Fruit fly (Drosophila melanogaster): ENCODE data around the gene CG11313.

Gene CG11313

DNA sequence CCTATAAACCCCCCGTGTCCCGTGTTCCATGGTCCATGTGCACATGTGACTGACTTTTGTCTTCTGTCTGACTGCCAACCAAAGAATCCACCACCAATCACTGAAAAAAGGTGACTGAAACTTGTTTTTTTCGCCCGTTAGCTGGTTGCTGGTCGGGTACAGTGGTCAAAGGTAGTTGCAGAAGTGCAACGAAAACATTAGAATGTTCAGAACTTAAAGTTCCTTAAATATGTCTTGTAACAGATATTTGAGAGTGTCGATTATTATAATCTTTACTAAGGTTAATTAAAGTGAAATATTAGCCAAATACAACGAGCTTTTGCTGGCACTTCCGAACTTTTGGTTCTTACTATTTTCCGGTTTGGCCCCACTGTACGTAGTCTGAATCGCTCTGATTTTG lies 30.2 kb upstream of the CG11313 start:
- no peak for TF ChIP-seq toe (GFP tag; optimal IDR thresholded peaks at IDR 0.05)
- TF ChIP-seq cnc (optimal IDR thresholded peaks at IDR 0.05) = no peak

- no peak for TF ChIP-seq CG33017 (tag; optimal IDR thresholded peaks at IDR 0.05)
- TF ChIP-seq Mnt (GFP tag; optimal IDR thresholded peaks at IDR 0.05) = no peak
- TF ChIP-seq pad (GFP tag; optimal IDR thresholded peaks at IDR 0.05) = no peak
- no peak for TF ChIP-seq Clk (GFP tag; optimal IDR thresholded peaks at IDR 0.05)
- no peak for TF ChIP-seq bab1 (GFP tag; optimal IDR thresholded peaks at IDR 0.05)
- TF ChIP-seq kay (GFP tag; ENCODE audit: borderline replicate concordance) = no peak
- no peak for TF ChIP-seq Hr96 (GFP tag; optimal IDR thresholded peaks at IDR 0.05)
- TF ChIP-seq toe (GFP tag; optimal IDR thresholded peaks at IDR 0.05) = no peak
Measured at dm6 chr3R:30758725-30759714, 28.1 kb upstream of the CG11313 start.

dm6 chr3R:30756191-30756590 lies 25.2 kb upstream of the CG11313 start:
- TF ChIP-seq cic (GFP tag; optimal IDR thresholded peaks at IDR 0.05) (no peak), CG1620 (GFP tag; optimal IDR thresholded peaks at IDR 0.05) (no peak), CG5204 (GFP tag; optimal IDR thresholded peaks at IDR 0.05) (no peak), tj (GFP tag; optimal IDR thresholded peaks at IDR 0.05) (no peak), CG11617 (GFP tag; optimal IDR thresholded peaks at IDR 0.05) (no peak), CG33017 (tag; optimal IDR thresholded peaks at IDR 0.05) (no peak), cnc (optimal IDR thresholded peaks at IDR 0.05) (no peak)

DNA sequence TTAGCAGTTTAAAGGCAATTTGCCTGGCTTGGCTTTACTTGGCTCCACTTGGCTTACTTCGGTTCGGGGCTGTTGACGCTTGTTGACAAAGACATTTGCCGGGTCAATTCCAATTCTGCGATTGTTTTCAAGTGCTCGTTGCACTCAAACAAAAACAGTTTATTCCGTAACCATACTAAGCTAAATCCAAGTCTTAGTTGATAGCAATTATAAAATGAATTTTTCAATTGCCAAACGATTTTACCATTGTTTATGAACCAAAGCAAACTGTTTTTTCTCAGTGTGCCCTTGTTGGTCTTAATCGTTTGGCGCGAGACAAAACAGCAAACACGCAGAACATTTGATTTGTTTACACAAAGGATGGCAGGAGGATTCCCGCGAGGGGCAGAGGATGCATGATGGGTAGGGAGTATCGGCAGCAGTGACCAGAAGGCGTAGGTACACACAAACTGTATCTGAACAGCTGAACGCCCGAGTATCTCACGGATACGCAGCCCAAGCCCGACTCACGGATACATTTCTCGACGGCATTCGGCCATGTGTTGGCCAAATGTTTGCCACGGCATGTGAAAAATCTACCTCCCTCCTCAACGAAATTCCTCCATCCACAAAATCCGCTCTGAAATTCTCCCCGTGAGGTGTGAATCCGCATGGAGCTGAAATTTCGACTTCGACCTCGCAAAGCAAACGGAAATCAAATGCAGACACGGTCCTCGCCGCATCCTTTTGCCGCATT lies 23.7 kb upstream of the CG11313 start:
- TF ChIP-seq Crg-1 (GFP tag; optimal IDR thresholded peaks at IDR 0.05) = no peak
- no peak for TF ChIP-seq Clk (GFP tag; optimal IDR thresholded peaks at IDR 0.05)
- no peak for TF ChIP-seq cic (GFP tag; optimal IDR thresholded peaks at IDR 0.05)
- TF ChIP-seq CG11617 (GFP tag; optimal IDR thresholded peaks at IDR 0.05) = no peak
- TF ChIP-seq Mnt (GFP tag; optimal IDR thresholded peaks at IDR 0.05) = no peak
- no peak for TF ChIP-seq cnc (optimal IDR thresholded peaks at IDR 0.05)
- TF ChIP-seq CG7101 (tag; optimal IDR thresholded peaks at IDR 0.05) = no peak
- TF ChIP-seq toe (GFP tag; optimal IDR thresholded peaks at IDR 0.05) = no peak
- no peak for TF ChIP-seq bab1 (GFP tag; optimal IDR thresholded peaks at IDR 0.05)

- TF ChIP-seq bab1 (GFP tag; optimal IDR thresholded peaks at IDR 0.05) = peak; percentile 76
- TF ChIP-seq tj (GFP tag; optimal IDR thresholded peaks at IDR 0.05) = peak; percentile 80
- TF ChIP-seq cnc (optimal IDR thresholded peaks at IDR 0.05) = no peak
- no peak for TF ChIP-seq CG33017 (tag; optimal IDR thresholded peaks at IDR 0.05)
- no peak for TF ChIP-seq CG12768 (GFP tag; optimal IDR thresholded peaks at IDR 0.05)
Measured at dm6 chr3R:30750898-30751297, 19.9 kb upstream of the CG11313 start.

- no peak for TF ChIP-seq Mnt (GFP tag; optimal IDR thresholded peaks at IDR 0.05)
- TF ChIP-seq CG5204 (GFP tag; optimal IDR thresholded peaks at IDR 0.05) = no peak
- TF ChIP-seq CG12768 (GFP tag; optimal IDR thresholded peaks at IDR 0.05) = no peak
- TF ChIP-seq CG33017 (tag; optimal IDR thresholded peaks at IDR 0.05) = no peak
- no peak for TF ChIP-seq cnc (optimal IDR thresholded peaks at IDR 0.05)
- no peak for TF ChIP-seq bab1 (GFP tag; optimal IDR thresholded peaks at IDR 0.05)
- no peak for TF ChIP-seq ovo (GFP tag; optimal IDR thresholded peaks at IDR 0.05)
- no peak for TF ChIP-seq kay (GFP tag; ENCODE audit: borderline replicate concordance)
- TF ChIP-seq tj (GFP tag; optimal IDR thresholded peaks at IDR 0.05) = no peak
- TF ChIP-seq CG7101 (tag; optimal IDR thresholded peaks at IDR 0.05) = no peak
Measured at dm6 chr3R:30747039-30747438, 16.1 kb upstream of the CG11313 start.

DNA sequence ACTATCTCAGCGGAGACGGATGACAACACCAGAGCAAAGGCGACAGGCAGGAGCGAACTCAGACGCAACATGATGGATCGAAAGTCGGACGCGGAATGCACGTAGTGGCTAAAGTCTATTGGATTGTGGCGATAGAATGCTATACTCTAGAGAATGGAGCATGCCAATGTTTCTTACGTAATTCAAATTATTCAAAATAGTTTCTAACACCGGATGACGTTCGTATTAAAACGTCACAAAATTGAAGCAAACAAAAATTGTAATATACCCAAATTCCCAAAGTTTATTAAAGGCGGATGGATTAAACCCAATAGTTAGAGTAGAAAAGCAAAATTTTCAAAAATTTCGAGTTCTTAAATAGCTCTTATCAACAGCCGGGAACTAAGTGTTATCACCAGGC lies 15.2 kb upstream of the CG11313 start, which contains the start of gene Npc2h:
Gene Npc2h (minus strand): TSS at position 101 of the 400 bp plus-strand sequence.
- TF ChIP-seq kay (GFP tag; ENCODE audit: borderline replicate concordance) = peak; percentile 15
- TF ChIP-seq tj (GFP tag; optimal IDR thresholded peaks at IDR 0.05) = no peak

dm6 chr3R:30745104-30745503 lies 14.1 kb upstream of the CG11313 start, which contains the start of gene Npc2g:
Npc2g (minus strand) TSS chr3R:30745263.
- TF ChIP-seq CG7101 (tag; optimal IDR thresholded peaks at IDR 0.05) (peak; percentile 3), cnc (optimal IDR thresholded peaks at IDR 0.05) (no peak)
